Worm (Caenorhabditis elegans): ENCODE results near the gene C15H9.5.

- TF ChIP-seq pax-1 (tag; optimal IDR thresholded peaks at IDR 0.05) (no peak), elt-2 (tag; optimal IDR thresholded peaks at IDR 0.05) (no peak), pag-3 (tag; optimal IDR thresholded peaks at IDR 0.05; ENCODE audit: borderline replicate concordance) (no peak), nhr-11 (tag; optimal IDR thresholded peaks at IDR 0.05) (no peak), hlh-8 (tag; optimal IDR thresholded peaks at IDR 0.05) (no peak), fkh-10 (GFP tag; optimal IDR thresholded peaks at IDR 0.05) (no peak), ceh-18 (tag; optimal IDR thresholded peaks at IDR 0.05) (peak; percentile 65), syd-9 (tag; optimal IDR thresholded peaks at IDR 0.05) (no peak)
These were observed 35.2 kb downstream of the C15H9.5 start, which contains the start of gene C15H9.9 for ce11 chrX:6128225-6128686.
